Worm (Caenorhabditis elegans) whole organism, young adult: ENCODE measurements around the gene F26C11.4.

Experiments used
- B0336.3 ChIP-seq: fragments of 200-800 bp; sonication (Bioruptor generic); IDR thresholded peaks from 2 replicates; pipeline ENCODE4 v1.3.6; 2022; ENCODE audit warnings: missing genetic modification characterization, missing compliant biosample characterization
- F33H1.4 ChIP-seq: fragments of 200-800 bp; sonication (Bioruptor generic); IDR thresholded peaks from 2 replicates; pipeline ENCODE4 v1.3.6; 2022; ENCODE audit warnings: missing genetic modification reagents, missing genetic modification characterization, missing compliant biosample characterization
- F52B5.7 ChIP-seq: sonication (generic microtip); optimal IDR thresholded peaks from 2 replicates; lab custom pipeline; 2016; ENCODE audit warnings: mild to moderate bottlenecking, missing genetic modification characterization, missing compliant biosample characterization
- K12H6.12 ChIP-seq: fragments of 200-800 bp; sonication (Bioruptor generic); optimal IDR thresholded peaks from 2 replicates; lab custom pipeline; 2018; ENCODE audit warnings: mild to moderate bottlenecking, missing genetic modification characterization, missing compliant biosample characterization
- T26A5.8 ChIP-seq: sonication (generic microtip); optimal IDR thresholded peaks from 2 replicates; lab custom pipeline; 2016; ENCODE audit warnings: missing genetic modification characterization, missing compliant biosample characterization
- Y79H2A.3 ChIP-seq: fragments of 200-800 bp; sonication (Bioruptor generic); conservative IDR thresholded peaks from 2 replicates; pipeline ENCODE4 v1.3.6; 2022; ENCODE audit warnings: missing genetic modification reagents, missing genetic modification characterization, missing compliant biosample characterization
- Y95B8A.8 ChIP-seq: fragments of 200-800 bp; sonication (Bioruptor generic); IDR thresholded peaks from 2 replicates; pipeline ENCODE4 v1.3.6; 2022; ENCODE audit warnings: missing genetic modification reagents, missing genetic modification characterization, missing compliant biosample characterization
- ZK185.1 ChIP-seq: sonication (generic microtip); optimal IDR thresholded peaks from 2 replicates; lab custom pipeline; 2016; ENCODE audit warnings: mild to moderate bottlenecking, missing genetic modification characterization, missing compliant biosample characterization; ENCODE audit not compliant: poor library complexity, severe bottlenecking
- atf-7 ChIP-seq: sonication (generic microtip); optimal IDR thresholded peaks from 2 replicates; lab custom pipeline; 2017; ENCODE audit warnings: mild to moderate bottlenecking, missing genetic modification characterization, missing compliant biosample characterization
- attf-3 ChIP-seq: fragments of 200-800 bp; sonication (Bioruptor generic); conservative IDR thresholded peaks from 2 replicates; pipeline ENCODE4 v1.3.6; 2022; ENCODE audit warnings: missing genetic modification reagents, missing genetic modification characterization, missing compliant biosample characterization
- attf-5 ChIP-seq: fragments of 200-800 bp; sonication (Bioruptor generic); optimal IDR thresholded peaks from 2 replicates; lab custom pipeline; 2018; ENCODE audit warnings: mild to moderate bottlenecking, missing genetic modification characterization, missing compliant biosample characterization
- attf-6 ChIP-seq: fragments of 200-800 bp; sonication (Bioruptor generic); IDR thresholded peaks from 2 replicates; pipeline ENCODE4 v1.3.6; 2022; ENCODE audit warnings: missing genetic modification reagents, missing genetic modification characterization, missing compliant biosample characterization
- ccch-3 ChIP-seq: fragments of 200-800 bp; sonication (Bioruptor generic); optimal IDR thresholded peaks from 2 replicates; lab custom pipeline; 2018; ENCODE audit warnings: mild to moderate bottlenecking, missing genetic modification characterization, missing compliant biosample characterization
- cebp-2 ChIP-seq: fragments of 200-800 bp; sonication (Bioruptor generic); IDR thresholded peaks from 2 replicates; pipeline ENCODE4 v1.3.6; 2022; ENCODE audit warnings: missing genetic modification characterization, missing compliant biosample characterization
- ceh-40 ChIP-seq: fragments of 200-800 bp; sonication (Bioruptor generic); IDR thresholded peaks from 2 replicates; pipeline ENCODE4 v1.3.6; 2022; ENCODE audit warnings: missing genetic modification characterization, missing compliant biosample characterization
- ceh-79 ChIP-seq: sonication (generic microtip); optimal IDR thresholded peaks from 2 replicates; lab custom pipeline; 2017; ENCODE audit warnings: mild to moderate bottlenecking, missing genetic modification characterization, missing compliant biosample characterization
- die-1 ChIP-seq: sonication (generic microtip); optimal IDR thresholded peaks from 2 replicates; lab custom pipeline; 2016; ENCODE audit warnings: missing genotype, mild to moderate bottlenecking, missing genetic modification characterization, missing compliant biosample characterization
- dpff-1 ChIP-seq: sonication (generic microtip); optimal IDR thresholded peaks from 2 replicates; lab custom pipeline; 2017; ENCODE audit warnings: mild to moderate bottlenecking, missing genetic modification characterization, missing compliant biosample characterization
- dpl-1 ChIP-seq: fragments of 150-350 bp; optimal IDR thresholded peaks from 2 replicates; lab custom pipeline; 2014; ENCODE audit warnings: missing biosample characterization, missing genetic modification reagents, missing genetic modification characterization
- egl-44 ChIP-seq: fragments of 200-800 bp; sonication (Bioruptor generic); IDR thresholded peaks from 2 replicates; pipeline ENCODE4 v1.3.6; 2022; ENCODE audit warnings: missing genetic modification reagents, missing genetic modification characterization, missing compliant biosample characterization
- egrh-3 ChIP-seq: fragments of 200-800 bp; sonication (Bioruptor generic); IDR thresholded peaks from 2 replicates; pipeline ENCODE4 v1.3.6; 2022; ENCODE audit warnings: missing genetic modification reagents, missing genetic modification characterization, missing compliant biosample characterization
- ekl-4 ChIP-seq: fragments of 200-800 bp; sonication (Bioruptor generic); IDR thresholded peaks from 2 replicates; pipeline ENCODE4 v1.3.6; 2022; ENCODE audit warnings: missing genetic modification reagents, missing genetic modification characterization, missing compliant biosample characterization
- hlh-26 ChIP-seq: fragments of 200-800 bp; sonication (Bioruptor generic); conservative IDR thresholded peaks from 2 replicates; pipeline ENCODE4 v1.3.6; 2022; ENCODE audit warnings: missing genetic modification reagents, missing genetic modification characterization, missing compliant biosample characterization
- hmg-1.2 ChIP-seq: fragments of 200-800 bp; sonication (Bioruptor generic); IDR thresholded peaks from 2 replicates; pipeline ENCODE4 v1.3.6; 2022; ENCODE audit warnings: missing genetic modification reagents, missing genetic modification characterization, missing compliant biosample characterization
- hrde-1 ChIP-seq: sonication (generic microtip); optimal IDR thresholded peaks from 2 replicates; lab custom pipeline; 2016; ENCODE audit warnings: missing genetic modification characterization, mild to moderate bottlenecking, missing compliant biosample characterization, moderate library complexity, missing genotype, missing genetic modification reagents, borderline replicate concordance
- hsf-1 ChIP-seq: fragments of 200-800 bp; sonication (Bioruptor generic); IDR thresholded peaks from 2 replicates; pipeline ENCODE4 v1.3.6; 2022; ENCODE audit warnings: missing genetic modification reagents, missing genetic modification characterization, missing compliant biosample characterization
- let-526 ChIP-seq: fragments of 200-800 bp; sonication (Bioruptor generic); IDR thresholded peaks from 2 replicates; pipeline ENCODE4 v1.3.6; 2022; ENCODE audit warnings: missing genetic modification reagents, missing genetic modification characterization, missing compliant biosample characterization
- let-607 ChIP-seq, 2 experiments: fragments of 200-800 bp in 1 of 2; sonication (Bioruptor generic) in 1 of 2; sonication (generic microtip) in 1 of 2; optimal IDR thresholded peaks; 2 replicates each; lab custom pipeline; 2016 to 2018; ENCODE audit warnings: mild to moderate bottlenecking in 2 of 2, missing compliant biosample characterization in 2 of 2, missing genetic modification characterization in 2 of 2, moderate library complexity in 2 of 2, missing genotype in 1 of 2
- lin-26 ChIP-seq: fragments of 200-800 bp; sonication (Bioruptor generic); IDR thresholded peaks from 2 replicates; pipeline ENCODE4 v1.3.6; 2022; ENCODE audit warnings: missing genetic modification reagents, missing genetic modification characterization, missing compliant biosample characterization
- lin-35 ChIP-seq, 3 experiments: fragments of 150-350 bp in 2 of 3; sonication (generic microtip) in 1 of 3; optimal IDR thresholded peaks; 2 replicates each; lab custom pipeline; 2014 to 2018; ENCODE audit warnings: missing biosample characterization in 3 of 3, missing genetic modification characterization in 3 of 3, missing genetic modification reagents in 3 of 3
- lsy-27 ChIP-seq: sonication (generic microtip); optimal IDR thresholded peaks from 2 replicates; lab custom pipeline; 2017; ENCODE audit warnings: missing genetic modification characterization, mild to moderate bottlenecking, missing compliant biosample characterization, antibody characterized with exemption, missing genotype, borderline replicate concordance; ENCODE audit not compliant: insufficient read depth
- madf-10 ChIP-seq: sonication (generic microtip); optimal IDR thresholded peaks from 2 replicates; lab custom pipeline; 2016; ENCODE audit warnings: mild to moderate bottlenecking, missing genetic modification characterization, missing compliant biosample characterization
- mcd-1 ChIP-seq: fragments of 200-800 bp; sonication (Bioruptor generic); IDR thresholded peaks from 2 replicates; pipeline ENCODE4 v1.3.6; 2022; ENCODE audit warnings: missing genetic modification reagents, missing genetic modification characterization, missing compliant biosample characterization
- mel-28 ChIP-seq: sonication (generic microtip); optimal IDR thresholded peaks from 2 replicates; lab custom pipeline; 2016; ENCODE audit warnings: borderline replicate concordance, mild to moderate bottlenecking, missing genetic modification characterization, missing compliant biosample characterization
- nfya-1 ChIP-seq: sonication (generic microtip); optimal IDR thresholded peaks from 2 replicates; lab custom pipeline; 2017; ENCODE audit warnings: antibody characterized with exemption, missing compliant biosample characterization, missing genetic modification characterization, borderline replicate concordance; ENCODE audit not compliant: insufficient read depth
- nhr-27 ChIP-seq: fragments of 200-800 bp; sonication (Bioruptor generic); optimal IDR thresholded peaks from 2 replicates; lab custom pipeline; 2018; ENCODE audit warnings: mild to moderate bottlenecking, missing genetic modification characterization, moderate library complexity, missing compliant biosample characterization
- nhr-80 ChIP-seq: sonication (generic microtip); optimal IDR thresholded peaks from 2 replicates; lab custom pipeline; 2016; ENCODE audit warnings: missing genetic modification characterization, missing compliant biosample characterization
- nhr-90 ChIP-seq: sonication (generic microtip); optimal IDR thresholded peaks from 2 replicates; lab custom pipeline; 2016; ENCODE audit warnings: missing genotype, mild to moderate bottlenecking, missing genetic modification characterization, missing compliant biosample characterization
- pha-4 ChIP-seq: fragments of 150-350 bp; sonication (generic microtip); optimal IDR thresholded peaks from 2 replicates; lab custom pipeline; 2014; ENCODE audit warnings: missing biosample characterization, missing genetic modification reagents, missing genetic modification characterization
- repo-1 ChIP-seq: sonication (generic microtip); optimal IDR thresholded peaks from 2 replicates; lab custom pipeline; 2017; ENCODE audit warnings: mild to moderate bottlenecking, missing genetic modification characterization, missing compliant biosample characterization
- rpc-1 ChIP-seq, 2 experiments: fragments of 150-350 bp in 1 of 2; sonication (generic microtip) in 1 of 2; optimal IDR thresholded peaks; 2 replicates each; lab custom pipeline; 2014 to 2018; ENCODE audit warnings: missing biosample characterization in 1 of 2, missing genetic modification characterization in 1 of 2, missing genetic modification reagents in 1 of 2, missing genotype in 1 of 2
- sdz-38 ChIP-seq: sonication (generic microtip); optimal IDR thresholded peaks from 2 replicates; lab custom pipeline; 2016; ENCODE audit warnings: missing genotype, missing genetic modification characterization, missing compliant biosample characterization
- sea-2 ChIP-seq: fragments of 200-800 bp; sonication (Bioruptor generic); IDR thresholded peaks from 2 replicates; pipeline ENCODE4 v1.3.6; 2022; ENCODE audit warnings: missing genetic modification characterization, missing compliant biosample characterization
- snpc-3.4 ChIP-seq: sonication (generic microtip); optimal IDR thresholded peaks from 2 replicates; lab custom pipeline; 2017; ENCODE audit warnings: missing genetic modification characterization, mild to moderate bottlenecking, missing compliant biosample characterization, antibody characterized with exemption, moderate library complexity, missing genotype, missing genetic modification reagents
- tbx-9 ChIP-seq: sonication (generic microtip); optimal IDR thresholded peaks from 2 replicates; lab custom pipeline; 2016; ENCODE audit warnings: borderline replicate concordance, missing genetic modification characterization, inconsistent platforms, missing compliant biosample characterization
- unc-130 ChIP-seq: sonication (generic microtip); optimal IDR thresholded peaks from 2 replicates; lab custom pipeline; 2016; ENCODE audit warnings: missing genetic modification reagents, missing genetic modification characterization, missing compliant biosample characterization
- ztf-18 ChIP-seq: sonication (generic microtip); optimal IDR thresholded peaks from 2 replicates; lab custom pipeline; 2016; ENCODE audit warnings: missing genotype, mild to moderate bottlenecking, missing genetic modification characterization, missing compliant biosample characterization
- ztf-3 ChIP-seq: fragments of 200-800 bp; sonication (Bioruptor generic); optimal IDR thresholded peaks from 2 replicates; lab custom pipeline; 2018; ENCODE audit warnings: mild to moderate bottlenecking, missing genetic modification characterization, missing compliant biosample characterization

Gene F26C11.4

DNA sequence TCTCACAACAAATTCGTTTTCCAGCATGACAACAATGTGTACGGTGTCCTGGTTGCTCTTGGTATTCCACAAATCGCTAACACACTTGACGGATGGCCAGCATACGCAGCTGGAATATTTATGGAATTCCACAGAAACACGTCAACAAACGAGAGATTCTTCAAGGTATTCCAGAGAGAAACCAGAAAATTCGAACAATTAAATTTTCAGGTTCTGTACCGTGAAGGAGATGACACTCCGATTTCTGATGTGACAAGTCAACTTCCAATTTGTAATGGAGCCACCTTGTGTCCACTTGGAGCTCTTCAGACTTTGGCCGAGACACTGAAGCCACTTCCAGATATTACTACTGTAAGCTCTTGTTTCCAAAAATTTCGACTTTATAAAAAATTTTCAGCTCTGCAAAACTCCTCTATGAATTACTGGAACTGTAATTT, 17.9 kb upstream of the F26C11.4 start (continued):
- no peak for TF ChIP-seq snpc-3.4 (tag; lab: Kevin White, UChicago)
- no peak for TF ChIP-seq T26A5.8
- TF ChIP-seq Y95B8A.8 (GFP tag; lab: Robert Waterston, UW), result no peak
- no peak for TF ChIP-seq sdz-38 (tag; lab: Kevin White, UChicago)
- no peak for TF ChIP-seq lin-35 (GFP tag; optimal IDR thresholded peaks at IDR 0.05; lab: Kevin White, UChicago)
- peak; percentile 48 for TF ChIP-seq ceh-79
- TF ChIP-seq attf-5, result no peak
- no peak for TF ChIP-seq let-607 (tag; optimal IDR thresholded peaks at IDR 0.05; lab: Kevin White, UChicago)
- peak; percentile 40 for TF ChIP-seq die-1 (tag; lab: Kevin White, UChicago)
- peak; percentile 90 for TF ChIP-seq repo-1 (tag; lab: Kevin White, UChicago)
- TF ChIP-seq ztf-3 (GFP tag; lab: Kevin White, UChicago), result no peak
- no peak for TF ChIP-seq attf-3 (GFP tag; lab: Robert Waterston, UW)
- TF ChIP-seq mcd-1 (GFP tag; lab: Robert Waterston, UW), result no peak
- peak; percentile 54; the same call in 1 of the 2 replicates for TF ChIP-seq lin-26
- peak; percentile 11 for TF ChIP-seq atf-7 (tag; lab: Kevin White, UChicago)
- TF ChIP-seq egrh-3 (GFP tag; lab: Robert Waterston, UW), result no peak
- TF ChIP-seq dpff-1 (tag; lab: Kevin White, UChicago), result peak; percentile 72
- TF ChIP-seq ceh-40 (GFP tag; lab: Robert Waterston, UW), result 0 out of 2 replicates have a peak, but pooled peaks have one; percentile 22
- no peak for TF ChIP-seq egl-44 (GFP tag; lab: Robert Waterston, UW)
- no peak for TF ChIP-seq Y79H2A.3 (GFP tag; lab: Robert Waterston, UW)
- TF ChIP-seq madf-10 (tag; lab: Kevin White, UChicago), result peak; percentile 51
- no peak for TF ChIP-seq hmg-1.2 (GFP tag; lab: Robert Waterston, UW)
- TF ChIP-seq cebp-2 (GFP tag; lab: Robert Waterston, UW), result 0 out of 2 replicates have a peak, but pooled peaks have one; percentile 17
- peak; percentile 59 for TF ChIP-seq ZK185.1 (tag; lab: Kevin White, UChicago)
- no peak for TF ChIP-seq rpc-1 (optimal IDR thresholded peaks at IDR 0.05; lab: Kevin White, UChicago)
- TF ChIP-seq rpc-1 (tag; optimal IDR thresholded peaks at IDR 0.05; lab: Kevin White, UChicago), result no peak
- peak; percentile 18 for TF ChIP-seq nhr-80 (tag; lab: Kevin White, UChicago)
- no peak for TF ChIP-seq sea-2
- no peak for TF ChIP-seq tbx-9 (tag; lab: Kevin White, UChicago)
- TF ChIP-seq ekl-4, result no peak
- no peak for TF ChIP-seq unc-130
- no peak for TF ChIP-seq let-526
- no peak for TF ChIP-seq dpl-1 (GFP tag; lab: Kevin White, UChicago)
- 0 out of 2 replicates have a peak, but pooled peaks have one; percentile 22 for TF ChIP-seq B0336.3 (GFP tag; lab: Robert Waterston, UW)
- TF ChIP-seq K12H6.12, result no peak
- TF ChIP-seq hrde-1 (tag; lab: Kevin White, UChicago), result no peak
- TF ChIP-seq lsy-27, result no peak
- TF ChIP-seq ccch-3 (GFP tag; lab: Kevin White, UChicago), result no peak
- no peak for TF ChIP-seq F33H1.4 (GFP tag; lab: Robert Waterston, UW)
- no peak for TF ChIP-seq ztf-18
- TF ChIP-seq hsf-1 (GFP tag; lab: Robert Waterston, UW), result 0 out of 2 replicates have a peak, but pooled peaks have one; percentile 20
- TF ChIP-seq nhr-90, result peak; percentile 41
- no peak for TF ChIP-seq nhr-27
- TF ChIP-seq mel-28 (tag; lab: Kevin White, UChicago), result no peak
- TF ChIP-seq pha-4, result no peak
- peak; percentile 20 for TF ChIP-seq F52B5.7 (tag; lab: Kevin White, UChicago)
- no peak for TF ChIP-seq hlh-26 (GFP tag; lab: Robert Waterston, UW)
- no peak for TF ChIP-seq nfya-1 (tag; lab: Kevin White, UChicago)
- no peak for TF ChIP-seq attf-6
